Worm (Caenorhabditis elegans) whole organism, L1 larva: ENCODE results near the gene adh-5.

Experiments
- alr-1 ChIP-seq: fragments of 200-800 bp; sonication (Bioruptor generic); optimal IDR thresholded peaks from 2 replicates; lab custom pipeline; 2018; ENCODE audit warnings: borderline replicate concordance, mild to moderate bottlenecking, missing genetic modification characterization, missing compliant biosample characterization
- ama-1 ChIP-seq: fragments of 150-350 bp; optimal IDR thresholded peaks from 2 replicates; lab custom pipeline; 2014
- ceh-82 ChIP-seq, 3 experiments: fragments of 150-350 bp in 1 of 3; sonication (generic microtip) in 2 of 3; optimal IDR thresholded peaks; 2 replicates each; lab custom pipeline; 2014 to 2017; ENCODE audit warnings: missing biosample characterization in 3 of 3, missing genetic modification characterization in 3 of 3
- fkh-10 ChIP-seq: sonication (generic microtip); optimal IDR thresholded peaks from 2 replicates; lab custom pipeline; 2017; ENCODE audit warnings: missing biosample characterization, missing genetic modification reagents, missing genetic modification characterization
- fkh-4 ChIP-seq: sonication (generic microtip); optimal IDR thresholded peaks from 2 replicates; lab custom pipeline; 2016; ENCODE audit warnings: missing compliant biosample characterization, missing genetic modification characterization, borderline replicate concordance
- lin-13 ChIP-seq: fragments of 150-350 bp; optimal IDR thresholded peaks from 2 replicates; lab custom pipeline; 2014; ENCODE audit warnings: missing biosample characterization, missing genetic modification reagents, missing genetic modification characterization
- nhr-11 ChIP-seq: fragments of 150-350 bp; optimal IDR thresholded peaks from 2 replicates; lab custom pipeline; 2014; ENCODE audit warnings: missing biosample characterization, missing genetic modification characterization
- nhr-77 ChIP-seq: fragments of 150-350 bp; optimal IDR thresholded peaks from 2 replicates; lab custom pipeline; 2014; ENCODE audit warnings: missing biosample characterization, missing genetic modification characterization
- sox-4 ChIP-seq: sonication (generic microtip); optimal IDR thresholded peaks from 2 replicates; lab custom pipeline; 2016; ENCODE audit warnings: missing genetic modification characterization, missing compliant biosample characterization

- no peak for TF ChIP-seq ama-1
- no peak for TF ChIP-seq sox-4 (tag; lab: Kevin White, UChicago)
- TF ChIP-seq nhr-11, result no peak
- TF ChIP-seq fkh-10 (GFP tag; lab: Kevin White, UChicago), result no peak
- no peak for TF ChIP-seq nhr-77 (tag; lab: Kevin White, UChicago)
- TF ChIP-seq lin-13 (GFP tag; lab: Kevin White, UChicago), result no peak
- TF ChIP-seq fkh-4, result no peak
- TF ChIP-seq alr-1 (tag; lab: Kevin White, UChicago), result no peak
- TF ChIP-seq ceh-82 (tag; optimal IDR thresholded peaks at IDR 0.05; lab: Kevin White, UChicago), result no peak
These were observed 37.5 kb downstream of the adh-5 start for ce11 chrV:949084-949483.
